Worm (Caenorhabditis elegans) whole organism, late embryonic: ENCODE measurements around the gene F01F1.14.

Source experiments
- K02D7.2 ChIP-seq: sonication (generic microtip); optimal IDR thresholded peaks from 2 replicates; lab custom pipeline; 2017; ENCODE audit warnings: mild to moderate bottlenecking, missing genetic modification characterization, missing compliant biosample characterization
- ceh-14 ChIP-seq: sonication (generic microtip); optimal IDR thresholded peaks from 2 replicates; lab custom pipeline; 2016; ENCODE audit warnings: missing genotype, missing genetic modification characterization, missing compliant biosample characterization
- ceh-24 ChIP-seq: sonication (generic microtip); optimal IDR thresholded peaks from 2 replicates; lab custom pipeline; 2016; ENCODE audit warnings: mild to moderate bottlenecking, missing genetic modification characterization, missing compliant biosample characterization
- dmd-4 ChIP-seq: sonication (generic microtip); optimal IDR thresholded peaks from 2 replicates; lab custom pipeline; 2016; ENCODE audit warnings: borderline replicate concordance, missing genetic modification characterization, missing compliant biosample characterization
- hlh-13 ChIP-seq: fragments of 200-800 bp; sonication (Bioruptor generic); optimal IDR thresholded peaks from 2 replicates; lab custom pipeline; 2018; ENCODE audit warnings: mild to moderate bottlenecking, missing genetic modification characterization, missing compliant biosample characterization
- hlh-30 ChIP-seq: sonication (generic microtip); optimal IDR thresholded peaks from 2 replicates; lab custom pipeline; 2017; ENCODE audit warnings: antibody characterized with exemption, missing genetic modification characterization, missing compliant biosample characterization; ENCODE audit not compliant: insufficient read depth
- pha-4 ChIP-seq: fragments of 150-350 bp; optimal IDR thresholded peaks from 2 replicates; lab custom pipeline; 2018; ENCODE audit warnings: missing biosample characterization, missing genetic modification reagents, missing genetic modification characterization
- rnt-1 ChIP-seq: sonication (generic microtip); optimal IDR thresholded peaks from 2 replicates; lab custom pipeline; 2016; ENCODE audit warnings: missing genetic modification characterization, missing compliant biosample characterization
- sdc-2 ChIP-seq: sonication (generic microtip); optimal IDR thresholded peaks from 2 replicates; lab custom pipeline; 2016; ENCODE audit warnings: missing genotype, missing genetic modification characterization, missing compliant biosample characterization
- unc-3 ChIP-seq, 2 experiments: fragments of 200-800 bp in 1 of 2; sonication (Bioruptor generic) in 1 of 2; sonication (generic microtip) in 1 of 2; conservative IDR thresholded peaks in 1 of 2; optimal IDR thresholded peaks in 1 of 2; 2 replicates each; pipeline versions ENCODE4 v1.3.6 to Lab custom; 2016 to 2022; ENCODE audit warnings: missing compliant biosample characterization in 2 of 2, missing genetic modification characterization in 2 of 2, missing genetic modification reagents in 1 of 2

ce11 chrIII:5931433-5931994 is 48.8 kb upstream of the F01F1.14 start, which contains the start of gene EGAP1.5:
- TF ChIP-seq K02D7.2 (tag; lab: Kevin White, UChicago) (no peak), dmd-4 (tag; lab: Kevin White, UChicago) (no peak), ceh-14 (no peak), sdc-2 (tag; lab: Kevin White, UChicago) (no peak), unc-3 (GFP tag; conservative IDR thresholded peaks at IDR 0.05; lab: Robert Waterston, UW) (no peak), unc-3 (tag; optimal IDR thresholded peaks at IDR 0.05; lab: Kevin White, UChicago) (no peak), hlh-13 (GFP tag; lab: Kevin White, UChicago) (no peak), hlh-30 (no peak), pha-4 (no peak), rnt-1 (tag; lab: Kevin White, UChicago) (no peak), ceh-24 (tag; lab: Kevin White, UChicago) (no peak)
